Fruit fly (Drosophila melanogaster): ENCODE data around the gene CAH5.

CAH5 gene

DNA sequence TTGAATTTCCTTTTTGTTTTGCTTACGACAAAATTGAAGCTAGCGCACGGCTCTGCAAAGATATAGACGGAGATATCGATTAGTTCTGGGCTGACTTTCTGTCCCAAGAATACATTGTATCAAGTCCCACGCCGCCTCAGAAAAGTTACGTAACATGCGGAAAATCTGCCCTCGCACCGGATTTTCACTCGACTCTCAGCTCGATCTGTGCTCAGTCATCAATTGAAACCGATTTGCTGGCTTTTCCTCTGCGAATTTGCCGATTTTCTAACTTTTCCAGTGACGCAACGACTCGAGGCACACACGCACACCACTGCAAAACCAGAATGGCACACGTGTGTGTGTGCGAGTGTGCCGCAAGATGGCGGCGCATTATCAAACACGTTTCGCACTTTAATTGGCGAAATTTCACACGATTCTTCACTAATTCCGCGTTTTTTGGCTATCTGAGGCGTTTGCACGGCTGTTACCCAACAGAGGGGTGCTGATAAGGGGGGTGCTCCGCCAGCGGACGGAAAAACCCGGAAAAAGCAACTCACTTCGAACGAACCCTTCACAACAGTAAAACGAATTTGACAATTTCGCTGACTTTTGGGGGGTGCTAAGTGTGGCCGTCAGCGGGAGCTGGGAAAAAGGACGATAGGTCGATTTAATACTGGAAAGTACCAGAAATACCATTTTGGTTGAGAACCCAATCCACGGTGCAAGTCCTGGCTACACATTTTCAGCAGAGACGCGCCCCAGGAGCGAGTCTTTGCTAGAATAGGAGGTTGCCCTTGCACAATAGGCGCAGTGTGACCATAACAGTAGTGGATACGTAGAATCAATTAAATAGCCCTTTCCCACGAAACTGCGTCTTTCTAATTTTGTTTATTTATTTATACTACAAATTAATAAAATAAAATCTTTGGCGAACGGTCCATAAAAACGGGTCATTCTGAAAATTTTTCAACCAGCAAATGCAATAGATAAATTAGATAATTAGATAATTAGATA lies 43.1 kb upstream of the CAH5 start, which contains the start of gene ATPsynC (continued):
- TF ChIP-seq caup (GFP tag; optimal IDR thresholded peaks at IDR 0.05; ENCODE audit: severe bottlenecking) (peak; percentile 27), CG13894 (tag; optimal IDR thresholded peaks at IDR 0.05) (peak; percentile 82), gt (GFP tag; IDR thresholded peaks at IDR 0.05) (no peak), B-H2 (GFP tag; optimal IDR thresholded peaks at IDR 0.05) (peak; percentile 45), grau (tag; optimal IDR thresholded peaks at IDR 0.05) (peak; percentile 31), Eip74EF (GFP tag; optimal IDR thresholded peaks at IDR 0.05) (peak in 1 of 2 experiments; percentile 86), CG8359 (GFP tag; optimal IDR thresholded peaks at IDR 0.05; ENCODE audit: borderline replicate concordance) (no peak), abd-A (tag; optimal IDR thresholded peaks at IDR 0.05) (peak; percentile 70), dati (GFP tag; IDR thresholded peaks at IDR 0.05) (no peak), rib (GFP tag; IDR thresholded peaks at IDR 0.05) (no peak), dpn (GFP tag; optimal IDR thresholded peaks at IDR 0.05) (peak; percentile 36 to 52), CG15269 (tag; optimal IDR thresholded peaks at IDR 0.05) (peak; percentile 15), Doc3 (GFP tag; IDR thresholded peaks at IDR 0.05; ENCODE audit: partially characterized antibody) (no peak), Taf1 (GFP tag; IDR thresholded peaks at IDR 0.05) (no peak), B-H1 (GFP tag; IDR thresholded peaks at IDR 0.05) (no peak), Dip2 (GFP tag; IDR thresholded peaks at IDR 0.05) (no peak), wor (GFP tag; IDR thresholded peaks at IDR 0.05) (no peak), sob (GFP tag; IDR thresholded peaks at IDR 0.05) (no peak), zen (tag; optimal IDR thresholded peaks at IDR 0.05) (peak; percentile 40), Myb (GFP tag; optimal IDR thresholded peaks at IDR 0.05) (peak; percentile 55), wek (GFP tag; optimal IDR thresholded peaks at IDR 0.05) (peak; percentile 17), nerfin-2 (GFP tag; IDR thresholded peaks at IDR 0.05; ENCODE audit: partially characterized antibody) (no peak), sens-2 (GFP tag; IDR thresholded peaks at IDR 0.05) (no peak), CG2202 (tag; optimal IDR thresholded peaks at IDR 0.05) (peak; percentile 21), da (GFP tag; optimal IDR thresholded peaks at IDR 0.05) (no peak), CG8290 (GFP tag; optimal IDR thresholded peaks at IDR 0.05) (peak; percentile 9), CG8290 (tag; optimal IDR thresholded peaks at IDR 0.05) (peak in 1 of 2 experiments; percentile 93), nom (GFP tag; optimal IDR thresholded peaks at IDR 0.05) (peak; percentile 66), sens (GFP tag) (peak; percentile 83), CG18764 (GFP tag; optimal IDR thresholded peaks at IDR 0.05) (no peak), nerfin-1 (tag; optimal IDR thresholded peaks at IDR 0.05) (peak; percentile 77), cas (GFP tag; IDR thresholded peaks at IDR 0.05) (no peak), E2f2 (GFP tag; IDR thresholded peaks at IDR 0.05) (no peak), CG18619 (GFP tag; optimal IDR thresholded peaks at IDR 0.05) (no peak), CG6813 (GFP tag; optimal IDR thresholded peaks at IDR 0.05) (peak; percentile 34), CG17361 (GFP tag; IDR thresholded peaks at IDR 0.05) (no peak), dysf (GFP tag; IDR thresholded peaks at IDR 0.05) (no peak), CG17612 (GFP tag; IDR thresholded peaks at IDR 0.05) (no peak), Pdp1 (GFP tag; optimal IDR thresholded peaks at IDR 0.05) (peak in 1 of 2 experiments; percentile 98), hbn (GFP tag; IDR thresholded peaks at IDR 0.05; ENCODE audit: partially characterized antibody) (no peak), en (GFP tag; optimal IDR thresholded peaks at IDR 0.05) (no peak), oc (tag; optimal IDR thresholded peaks at IDR 0.05) (no peak), CG3065 (GFP tag; optimal IDR thresholded peaks at IDR 0.05) (peak; percentile 19), pum (GFP tag; optimal IDR thresholded peaks at IDR 0.05) (peak; percentile 26), CG6175 (GFP tag; IDR thresholded peaks at IDR 0.05) (no peak), HmgD (GFP tag; optimal IDR thresholded peaks at IDR 0.05) (peak; percentile 83), HLH4C (GFP tag; IDR thresholded peaks at IDR 0.05; ENCODE audit: partially characterized antibody) (no peak), NK7.1 (GFP tag; optimal IDR thresholded peaks at IDR 0.05) (no peak)
